Worm (Caenorhabditis elegans) whole organism, late embryonic: ENCODE results near the gene srsx-31.

Source experiments
- K02D7.2 ChIP-seq: sonication (generic microtip); optimal IDR thresholded peaks from 2 replicates; lab custom pipeline; 2017; ENCODE audit warnings: mild to moderate bottlenecking, missing genetic modification characterization, missing compliant biosample characterization
- K09A11.1 ChIP-seq: sonication (generic microtip); optimal IDR thresholded peaks from 2 replicates; lab custom pipeline; 2017; ENCODE audit warnings: antibody characterized with exemption, mild to moderate bottlenecking, missing genetic modification characterization, missing compliant biosample characterization; ENCODE audit not compliant: insufficient read depth
- T23F11.4 ChIP-seq: fragments of 200-800 bp; sonication (Bioruptor generic); optimal IDR thresholded peaks from 2 replicates; lab custom pipeline; 2018; ENCODE audit warnings: mild to moderate bottlenecking, missing genetic modification characterization, missing compliant biosample characterization
- ama-1 ChIP-seq: fragments of 150-350 bp; optimal IDR thresholded peaks from 2 replicates; lab custom pipeline; 2014
- ceh-18 ChIP-seq: sonication (generic microtip); optimal IDR thresholded peaks from 2 replicates; lab custom pipeline; 2016; ENCODE audit warnings: missing genetic modification characterization, missing compliant biosample characterization
- ceh-19 ChIP-seq: fragments of 200-800 bp; sonication (Bioruptor generic); optimal IDR thresholded peaks from 2 replicates; lab custom pipeline; 2018; ENCODE audit warnings: mild to moderate bottlenecking, missing genetic modification characterization, missing compliant biosample characterization
- ceh-2 ChIP-seq: sonication (generic microtip); optimal IDR thresholded peaks from 2 replicates; lab custom pipeline; 2016; ENCODE audit warnings: missing genotype, missing genetic modification characterization, missing compliant biosample characterization
- ceh-22 ChIP-seq: sonication (generic microtip); optimal IDR thresholded peaks from 2 replicates; lab custom pipeline; 2017; ENCODE audit warnings: missing biosample characterization, missing genetic modification characterization
- ceh-30 ChIP-seq: fragments of 150-350 bp; optimal IDR thresholded peaks from 2 replicates; lab custom pipeline; 2014; ENCODE audit warnings: missing biosample characterization, missing genetic modification characterization
- ceh-31 ChIP-seq: sonication (generic microtip); optimal IDR thresholded peaks from 2 replicates; lab custom pipeline; 2016; ENCODE audit warnings: missing genetic modification characterization, missing compliant biosample characterization
- ceh-34 ChIP-seq: sonication (generic microtip); optimal IDR thresholded peaks from 2 replicates; lab custom pipeline; 2016; ENCODE audit warnings: mild to moderate bottlenecking, missing genetic modification characterization, missing compliant biosample characterization
- ceh-45 ChIP-seq: fragments of 200-800 bp; sonication (Bioruptor generic); IDR thresholded peaks from 2 replicates; pipeline ENCODE4 v1.3.6; 2022; ENCODE audit warnings: missing genetic modification reagents, missing genetic modification characterization, missing compliant biosample characterization
- ceh-9 ChIP-seq: sonication (generic microtip); optimal IDR thresholded peaks from 2 replicates; lab custom pipeline; 2016; ENCODE audit warnings: mild to moderate bottlenecking, missing genetic modification characterization, inconsistent platforms, missing compliant biosample characterization
- dve-1 ChIP-seq: sonication (generic microtip); optimal IDR thresholded peaks from 2 replicates; lab custom pipeline; 2017; ENCODE audit warnings: antibody characterized with exemption, mild to moderate bottlenecking, missing genetic modification characterization, missing compliant biosample characterization
- eyg-1 ChIP-seq: sonication (generic microtip); optimal IDR thresholded peaks from 2 replicates; lab custom pipeline; 2016; ENCODE audit warnings: missing genotype, missing genetic modification characterization, missing compliant biosample characterization
- fax-1 ChIP-seq: sonication (generic microtip); optimal IDR thresholded peaks from 2 replicates; lab custom pipeline; 2016; ENCODE audit warnings: missing genotype, missing genetic modification characterization, missing compliant biosample characterization
- fkh-6 ChIP-seq: sonication (generic microtip); optimal IDR thresholded peaks from 2 replicates; lab custom pipeline; 2016; ENCODE audit warnings: missing genetic modification characterization, missing compliant biosample characterization
- hlh-13 ChIP-seq: fragments of 200-800 bp; sonication (Bioruptor generic); optimal IDR thresholded peaks from 2 replicates; lab custom pipeline; 2018; ENCODE audit warnings: mild to moderate bottlenecking, missing genetic modification characterization, missing compliant biosample characterization
- lin-11 ChIP-seq: fragments of 200-800 bp; sonication (Bioruptor generic); optimal IDR thresholded peaks from 2 replicates; lab custom pipeline; 2018; ENCODE audit warnings: mild to moderate bottlenecking, missing genetic modification characterization, missing compliant biosample characterization
- mec-3 ChIP-seq: sonication (generic microtip); optimal IDR thresholded peaks from 2 replicates; lab custom pipeline; 2016; ENCODE audit warnings: borderline replicate concordance, missing genetic modification characterization, missing compliant biosample characterization
- nfya-1 ChIP-seq: sonication (generic microtip); optimal IDR thresholded peaks from 2 replicates; lab custom pipeline; 2017; ENCODE audit warnings: missing genetic modification characterization, mild to moderate bottlenecking, missing compliant biosample characterization, antibody characterized with exemption, moderate library complexity
- nhr-232 ChIP-seq: sonication (generic microtip); optimal IDR thresholded peaks from 2 replicates; lab custom pipeline; 2016; ENCODE audit warnings: missing genetic modification characterization, missing compliant biosample characterization
- npax-4 ChIP-seq: sonication (generic microtip); optimal IDR thresholded peaks from 2 replicates; lab custom pipeline; 2016; ENCODE audit warnings: missing genetic modification characterization, missing compliant biosample characterization
- pat-9 ChIP-seq: fragments of 200-800 bp; sonication (Bioruptor generic); optimal IDR thresholded peaks from 2 replicates; lab custom pipeline; 2018; ENCODE audit warnings: mild to moderate bottlenecking, missing genetic modification characterization, moderate library complexity, missing compliant biosample characterization
- pax-1 ChIP-seq: fragments of 150-350 bp; optimal IDR thresholded peaks from 2 replicates; lab custom pipeline; 2014; ENCODE audit warnings: missing biosample characterization, missing genetic modification characterization
- pha-4 ChIP-seq: fragments of 150-350 bp; optimal IDR thresholded peaks from 2 replicates; lab custom pipeline; 2018; ENCODE audit warnings: missing biosample characterization, missing genetic modification reagents, missing genetic modification characterization
- pros-1 ChIP-seq: fragments of 150-350 bp; optimal IDR thresholded peaks from 2 replicates; lab custom pipeline; 2014; ENCODE audit warnings: missing biosample characterization, missing genetic modification reagents, missing genetic modification characterization
- ref-2 ChIP-seq: sonication (generic microtip); optimal IDR thresholded peaks from 2 replicates; lab custom pipeline; 2016; ENCODE audit warnings: missing genetic modification characterization, missing compliant biosample characterization
- sox-4 ChIP-seq: sonication (generic microtip); optimal IDR thresholded peaks from 2 replicates; lab custom pipeline; 2017; ENCODE audit warnings: mild to moderate bottlenecking, missing genetic modification characterization, inconsistent platforms, missing compliant biosample characterization
- syd-9 ChIP-seq: sonication (generic microtip); optimal IDR thresholded peaks from 2 replicates; lab custom pipeline; 2016; ENCODE audit warnings: mild to moderate bottlenecking, missing genetic modification characterization, moderate library complexity, missing compliant biosample characterization
- tbx-2 ChIP-seq: sonication (generic microtip); optimal IDR thresholded peaks from 2 replicates; lab custom pipeline; 2016; ENCODE audit warnings: missing genetic modification characterization, missing compliant biosample characterization
- ttx-3 ChIP-seq: sonication (generic microtip); optimal IDR thresholded peaks from 2 replicates; lab custom pipeline; 2016; ENCODE audit warnings: missing genetic modification reagents, missing genetic modification characterization, missing compliant biosample characterization
- unc-3 ChIP-seq, 2 experiments: fragments of 200-800 bp in 1 of 2; sonication (Bioruptor generic) in 1 of 2; sonication (generic microtip) in 1 of 2; conservative IDR thresholded peaks in 1 of 2; optimal IDR thresholded peaks in 1 of 2; 2 replicates each; pipeline versions ENCODE4 v1.3.6 to Lab custom; 2016 to 2022; ENCODE audit warnings: missing compliant biosample characterization in 2 of 2, missing genetic modification characterization in 2 of 2, missing genetic modification reagents in 1 of 2
- ztf-16 ChIP-seq: sonication (generic microtip); optimal IDR thresholded peaks from 2 replicates; lab custom pipeline; 2017; ENCODE audit warnings: missing genetic modification characterization, missing compliant biosample characterization

Gene srsx-31

DNA sequence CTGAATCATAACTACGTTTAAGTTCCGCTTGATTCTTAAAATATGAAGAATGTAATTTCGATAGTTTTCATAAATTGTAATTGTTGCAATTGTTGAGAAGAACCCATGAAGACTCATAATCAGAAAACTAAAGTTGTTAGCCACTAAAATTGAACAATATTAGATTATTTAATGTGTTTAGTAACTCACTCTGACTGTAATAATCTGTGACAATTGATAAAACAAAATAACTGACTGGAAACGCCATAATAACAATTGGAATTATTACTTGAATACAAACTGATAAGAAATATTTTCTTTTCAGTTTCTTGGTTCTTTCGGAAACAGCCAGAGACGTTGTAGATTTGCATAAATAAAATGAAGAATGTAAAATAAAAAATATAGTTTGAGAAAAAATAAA is 44.5 kb upstream of the srsx-31 start:
- TF ChIP-seq ztf-16 (tag; lab: Kevin White, UChicago) (no peak), ceh-22 (tag; lab: Kevin White, UChicago) (no peak), ceh-2 (tag; lab: Kevin White, UChicago) (no peak)

DNA sequence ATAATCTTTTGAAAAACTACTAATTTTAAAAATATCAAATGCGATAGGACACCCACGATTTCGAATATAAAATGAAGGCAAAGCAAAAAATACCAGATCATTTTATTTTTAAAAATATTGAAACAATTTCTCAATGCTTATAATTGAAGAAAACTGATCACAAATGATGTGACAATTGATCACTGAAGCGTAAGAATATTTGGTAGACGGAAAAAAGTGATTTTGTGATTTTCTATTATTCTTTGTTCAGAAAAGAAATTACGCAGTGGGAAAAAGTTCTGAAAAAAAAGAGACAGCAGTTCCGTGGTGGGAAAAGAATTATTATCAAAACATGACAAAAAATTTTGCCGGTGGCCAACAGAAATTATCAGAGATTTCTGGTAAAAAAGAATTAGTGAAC is 43.8 kb upstream of the srsx-31 start, which contains the start of gene T03F7.5:
T03F7.5 (minus strand) TSS at position 101 of the 400 bp plus-strand sequence.
- no peak for TF ChIP-seq fkh-6 (tag; lab: Kevin White, UChicago)
- no peak for TF ChIP-seq eyg-1 (tag; lab: Kevin White, UChicago)
- TF ChIP-seq ceh-9 = no peak

DNA sequence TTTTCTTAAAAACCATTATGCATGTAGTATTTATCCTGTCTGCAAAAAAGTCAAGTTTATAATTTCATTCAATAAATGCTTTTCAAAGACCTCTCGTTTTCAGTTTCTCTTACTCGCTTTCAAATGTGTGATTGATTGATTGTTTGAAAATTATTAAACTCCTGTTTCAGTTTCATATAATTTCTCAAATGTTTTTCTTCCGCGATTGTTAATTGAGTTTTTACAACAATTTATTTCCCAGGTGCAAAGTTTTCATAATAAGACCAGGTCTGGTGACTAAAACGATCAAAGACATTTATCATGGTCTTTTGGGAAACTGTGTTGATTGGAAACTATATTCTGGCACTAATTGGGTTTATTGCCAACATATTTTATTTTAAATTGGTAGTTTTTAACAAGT is 39.5 kb upstream of the srsx-31 start, which contains the start of gene T03F7.6:
T03F7.6 (plus strand) TSS at position 301 of the 400 bp plus-strand sequence.
- no peak for TF ChIP-seq ref-2
- no peak for TF ChIP-seq pat-9 (tag; lab: Kevin White, UChicago)
- TF ChIP-seq nhr-232 (tag; lab: Kevin White, UChicago) = no peak
- TF ChIP-seq ceh-18 (tag; lab: Kevin White, UChicago) = no peak
- TF ChIP-seq dve-1 (tag; lab: Kevin White, UChicago) = no peak
- no peak for TF ChIP-seq lin-11 (tag; lab: Kevin White, UChicago)
- TF ChIP-seq T23F11.4 (GFP tag; lab: Kevin White, UChicago) = no peak
- no peak for TF ChIP-seq hlh-13 (GFP tag; lab: Kevin White, UChicago)
- TF ChIP-seq nfya-1 (tag; lab: Kevin White, UChicago) = no peak
- TF ChIP-seq ztf-16 (tag; lab: Kevin White, UChicago) = no peak
- TF ChIP-seq pax-1 (tag; lab: Kevin White, UChicago) = no peak
- no peak for TF ChIP-seq syd-9

DNA sequence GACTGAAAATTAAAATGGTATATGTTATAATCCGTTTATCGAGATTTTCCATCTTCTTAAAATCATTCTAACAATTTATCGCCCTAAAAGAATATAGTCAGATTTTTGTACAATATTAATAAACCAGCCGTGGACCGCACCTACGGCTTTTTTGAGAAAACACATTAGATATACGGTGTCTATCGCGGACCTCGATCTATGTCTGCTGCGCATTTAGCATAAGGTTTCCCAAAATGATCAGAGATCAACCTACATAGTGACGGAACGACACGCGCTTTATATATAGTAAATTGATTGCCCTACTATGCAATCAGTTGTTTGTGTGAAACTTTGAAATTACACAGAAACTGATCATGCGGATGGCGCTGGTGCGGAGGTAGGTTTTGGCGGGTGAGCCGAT is 37.8 kb upstream of the srsx-31 start:
- TF ChIP-seq unc-3 (GFP tag; conservative IDR thresholded peaks at IDR 0.05; lab: Robert Waterston, UW) = no peak
- TF ChIP-seq unc-3 (tag; optimal IDR thresholded peaks at IDR 0.05; lab: Kevin White, UChicago) = no peak
- no peak for TF ChIP-seq npax-4 (tag; lab: Kevin White, UChicago)

DNA sequence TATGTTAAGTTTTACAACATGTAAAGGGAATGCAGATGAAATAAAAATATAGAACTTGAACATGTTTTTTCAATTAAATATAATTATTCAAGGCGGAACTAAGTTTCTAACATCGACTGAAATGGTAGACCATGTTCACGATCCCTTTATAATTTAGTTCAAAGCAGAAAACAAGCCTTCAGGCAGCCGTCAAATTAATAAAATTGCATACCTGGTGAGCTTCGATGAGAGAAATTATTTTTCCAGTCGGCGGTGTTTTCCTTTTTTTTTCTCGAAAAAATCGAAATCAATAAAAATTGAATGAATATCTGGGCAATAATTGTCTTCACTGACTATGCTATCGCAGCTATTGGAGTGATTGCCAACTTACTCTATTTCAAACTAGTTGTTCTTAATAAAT is 36.0 kb upstream of the srsx-31 start, which contains the start of gene C03E10.1:
C03E10.1 (plus strand) TSS at position 301 of the 400 bp plus-strand sequence.
- TF ChIP-seq fax-1 = no peak
- TF ChIP-seq ama-1 (lab: Kevin White, UChicago) = no peak
- TF ChIP-seq ceh-19 (GFP tag; lab: Kevin White, UChicago) = no peak
- no peak for TF ChIP-seq ttx-3
- no peak for TF ChIP-seq sox-4
- TF ChIP-seq tbx-2 = no peak
- TF ChIP-seq ceh-2 (tag; lab: Kevin White, UChicago) = no peak
- TF ChIP-seq ceh-31 (tag; lab: Kevin White, UChicago) = no peak
- TF ChIP-seq T23F11.4 (GFP tag; lab: Kevin White, UChicago) = no peak
- TF ChIP-seq ceh-45 (GFP tag; lab: Robert Waterston, UW) = no peak
- TF ChIP-seq pros-1 (tag; lab: Kevin White, UChicago) = no peak
- TF ChIP-seq mec-3 (tag; lab: Kevin White, UChicago) = no peak
- no peak for TF ChIP-seq unc-3 (GFP tag; conservative IDR thresholded peaks at IDR 0.05; lab: Robert Waterston, UW)
- TF ChIP-seq unc-3 (tag; optimal IDR thresholded peaks at IDR 0.05; lab: Kevin White, UChicago) = no peak
- no peak for TF ChIP-seq npax-4 (tag; lab: Kevin White, UChicago)
- no peak for TF ChIP-seq K09A11.1
- no peak for TF ChIP-seq ceh-30 (tag; lab: Kevin White, UChicago)
- no peak for TF ChIP-seq K02D7.2 (tag; lab: Kevin White, UChicago)
- TF ChIP-seq ceh-34 = no peak
- no peak for TF ChIP-seq pha-4
- no peak for TF ChIP-seq ceh-22 (tag; lab: Kevin White, UChicago)
- TF ChIP-seq, all 69 proteins: peak for 0
